Worm (Caenorhabditis elegans) whole organism, L4 larva: ENCODE measurements around the gene R13A1.3.
A peak's percentile ranks its signal among the peaks of the same experiment; 100 is the strongest.

Experiments used
- dpl-1 ChIP-seq: fragments of 150-350 bp; optimal IDR thresholded peaks from 2 replicates; lab custom pipeline; 2014; ENCODE audit warnings: missing biosample characterization, missing genetic modification reagents, missing genetic modification characterization
- mdl-1 ChIP-seq, 2 experiments: fragments of 150-350 bp in 1 of 2; sonication (generic microtip) in 1 of 2; optimal IDR thresholded peaks; 2 replicates each; lab custom pipeline; 2014 to 2017; ENCODE audit warnings: missing biosample characterization in 2 of 2, missing genetic modification characterization in 2 of 2
- nhr-77 ChIP-seq: fragments of 150-350 bp; optimal IDR thresholded peaks from 2 replicates; lab custom pipeline; 2014; ENCODE audit warnings: missing biosample characterization, missing genetic modification characterization

- no peak for TF ChIP-seq dpl-1 (GFP tag; lab: Kevin White, UChicago)
- TF ChIP-seq mdl-1 (tag; optimal IDR thresholded peaks at IDR 0.05; lab: Kevin White, UChicago) = peak in 1 of 2 experiments; percentile 65
- TF ChIP-seq nhr-77 (tag; lab: Kevin White, UChicago) = no peak
Measured at ce11 chrIV:7166553-7166952, 37.2 kb upstream of the R13A1.3 start, which contains the start of gene C42D4.18.
